Worm (Caenorhabditis elegans) whole organism, L4/young adult: Measurements from ENCODE around the gene ZK470.14.

Source experiments
- dao-5 ChIP-seq: sonication (generic microtip); optimal IDR thresholded peaks from 2 replicates; lab custom pipeline; 2016; ENCODE audit warnings: missing genotype, missing genetic modification characterization, moderate library complexity, missing compliant biosample characterization
- him-1 ChIP-seq: sonication (generic microtip); optimal IDR thresholded peaks from 2 replicates; lab custom pipeline; 2016; ENCODE audit warnings: missing genotype, missing genetic modification reagents, missing genetic modification characterization, missing compliant biosample characterization

ce11 chrX:4145051-4145826 lies 22.0 kb upstream of the ZK470.14 start:
- peak; percentile 82 for TF ChIP-seq him-1
- TF ChIP-seq dao-5 (tag; lab: Kevin White, UChicago): peak; percentile 50
